Worm (Caenorhabditis elegans) whole organism, late embryonic: ENCODE data around the gene dop-1.
A peak's percentile ranks its signal among the peaks of the same experiment; 100 is the strongest.

Experiments
- ceh-18 ChIP-seq: sonication (generic microtip); optimal IDR thresholded peaks from 2 replicates; lab custom pipeline; 2016; ENCODE audit warnings: missing genetic modification characterization, missing compliant biosample characterization
- ceh-19 ChIP-seq: fragments of 200-800 bp; sonication (Bioruptor generic); optimal IDR thresholded peaks from 2 replicates; lab custom pipeline; 2018; ENCODE audit warnings: mild to moderate bottlenecking, missing genetic modification characterization, missing compliant biosample characterization
- ceh-6 ChIP-seq: fragments of 200-800 bp; sonication (Bioruptor generic); optimal IDR thresholded peaks from 2 replicates; lab custom pipeline; 2018; ENCODE audit warnings: mild to moderate bottlenecking, missing genetic modification characterization, missing compliant biosample characterization
- hlh-6 ChIP-seq: sonication (generic microtip); optimal IDR thresholded peaks from 2 replicates; lab custom pipeline; 2016; ENCODE audit warnings: missing genotype, missing genetic modification characterization, missing compliant biosample characterization
- odd-2 ChIP-seq: sonication (generic microtip); optimal IDR thresholded peaks from 2 replicates; lab custom pipeline; 2017; ENCODE audit warnings: antibody characterized with exemption, mild to moderate bottlenecking, missing genetic modification characterization, missing compliant biosample characterization
- unc-55 ChIP-seq: sonication (generic microtip); optimal IDR thresholded peaks from 2 replicates; lab custom pipeline; 2017; ENCODE audit warnings: missing biosample characterization, missing genetic modification reagents, missing genetic modification characterization

- TF ChIP-seq odd-2 (tag; lab: Kevin White, UChicago) (no peak), hlh-6 (tag; lab: Kevin White, UChicago) (peak; percentile 91), ceh-6 (GFP tag; lab: Kevin White, UChicago) (peak; percentile 72), ceh-18 (no peak), unc-55 (no peak), ceh-19 (peak; percentile 65)
Measured at ce11 chrX:4444073-4444472, 25.4 kb upstream of the dop-1 start.
